Fruit fly (Drosophila melanogaster): Measurements from ENCODE around the gene CG11695.

- TF ChIP-seq psq (GFP tag; optimal IDR thresholded peaks at IDR 0.05) (no peak), OdsH (GFP tag; optimal IDR thresholded peaks at IDR 0.05) (no peak), Jra (GFP tag; optimal IDR thresholded peaks at IDR 0.05) (no peak), fru (GFP tag; optimal IDR thresholded peaks at IDR 0.05) (no peak), Hr78 (GFP tag; optimal IDR thresholded peaks at IDR 0.05) (no peak), rgr (GFP tag; optimal IDR thresholded peaks at IDR 0.05) (no peak), lola (GFP tag; optimal IDR thresholded peaks at IDR 0.05) (no peak), Abd-B (GFP tag; optimal IDR thresholded peaks at IDR 0.05) (no peak), GATAd (GFP tag; optimal IDR thresholded peaks at IDR 0.05) (no peak)
Observed at dm6 chrX:11544951-11545426, 31.7 kb upstream of the CG11695 start.

Data from whole organism, wandering third instar larva.